Worm (Caenorhabditis elegans) whole organism, L4 larva: ENCODE results near the gene irld-36.

Experiments
- F10B5.3 ChIP-seq: sonication (generic microtip); optimal IDR thresholded peaks from 2 replicates; lab custom pipeline; 2016; ENCODE audit warnings: mild to moderate bottlenecking, missing genetic modification characterization, missing compliant biosample characterization
- R02D3.7 ChIP-seq: fragments of 150-350 bp; sonication (generic microtip); optimal IDR thresholded peaks from 3 replicates; lab custom pipeline; 2014; ENCODE audit warnings: missing biosample characterization, missing genetic modification characterization
- T26A8.4 ChIP-seq: fragments of 200-800 bp; sonication (Bioruptor generic); IDR thresholded peaks from 2 replicates; pipeline ENCODE4 v1.3.6; 2022; ENCODE audit warnings: missing genetic modification characterization, missing compliant biosample characterization
- Y48G9A.11 ChIP-seq: fragments of 200-800 bp; sonication (Bioruptor generic); IDR thresholded peaks from 2 replicates; pipeline ENCODE4 v1.3.6; 2022; ENCODE audit warnings: missing genetic modification reagents, missing genetic modification characterization, missing compliant biosample characterization
- Y75B8A.6 ChIP-seq: fragments of 200-800 bp; sonication (Bioruptor generic); IDR thresholded peaks from 2 replicates; pipeline ENCODE4 v1.3.6; 2022; ENCODE audit warnings: missing genetic modification reagents, missing genetic modification characterization, missing compliant biosample characterization
- aha-1 ChIP-seq: fragments of 150-350 bp; peaks from one replicate; lab custom pipeline; 2014; ENCODE audit warnings: missing biosample characterization, missing genetic modification characterization
- attf-4 ChIP-seq: sonication (generic microtip); optimal IDR thresholded peaks from 3 replicates; lab custom pipeline; 2017; ENCODE audit warnings: missing biosample characterization, missing genetic modification characterization
- ceh-82 ChIP-seq: sonication (generic microtip); optimal IDR thresholded peaks from 2 replicates; lab custom pipeline; 2017; ENCODE audit warnings: missing biosample characterization, missing genetic modification characterization
- ces-1 ChIP-seq: fragments of 150-350 bp; sonication (generic microtip); optimal IDR thresholded peaks from 4 replicates; lab custom pipeline; 2014; ENCODE audit warnings: missing biosample characterization, missing genetic modification reagents, missing genetic modification characterization
- dmd-8 ChIP-seq: fragments of 200-800 bp; sonication (Bioruptor generic); IDR thresholded peaks from 2 replicates; pipeline ENCODE4 v1.3.6; 2022; ENCODE audit warnings: missing genetic modification characterization, missing compliant biosample characterization
- dmd-9 ChIP-seq: fragments of 200-800 bp; sonication (Bioruptor generic); IDR thresholded peaks from 2 replicates; pipeline ENCODE4 v1.3.6; 2022; ENCODE audit warnings: missing genetic modification reagents, missing genetic modification characterization, missing compliant biosample characterization
- duxl-1 ChIP-seq: sonication (generic microtip); optimal IDR thresholded peaks from 2 replicates; lab custom pipeline; 2016; ENCODE audit warnings: mild to moderate bottlenecking, missing genetic modification characterization, moderate library complexity, missing compliant biosample characterization; ENCODE audit not compliant: poor library complexity
- egl-27 ChIP-seq: sonication (generic microtip); optimal IDR thresholded peaks from 3 replicates; lab custom pipeline; 2017; ENCODE audit warnings: missing biosample characterization, missing genetic modification reagents, missing genetic modification characterization
- egl-43 ChIP-seq: fragments of 200-800 bp; sonication (Bioruptor generic); IDR thresholded peaks from 2 replicates; pipeline ENCODE4 v1.3.6; 2022; ENCODE audit warnings: missing genetic modification reagents, missing genetic modification characterization, missing compliant biosample characterization
- fkh-10 ChIP-seq: fragments of 150-350 bp; optimal IDR thresholded peaks from 2 replicates; lab custom pipeline; 2014; ENCODE audit warnings: missing biosample characterization, missing genetic modification reagents, missing genetic modification characterization
- gei-8 ChIP-seq: fragments of 200-800 bp; sonication (Bioruptor generic); optimal IDR thresholded peaks from 2 replicates; lab custom pipeline; 2018; ENCODE audit warnings: mild to moderate bottlenecking, missing genetic modification characterization, missing compliant biosample characterization
- hif-1 ChIP-seq, 2 experiments: sonication (generic microtip); optimal IDR thresholded peaks; 2 replicates each; lab custom pipeline; 2016 to 2017; ENCODE audit warnings: missing compliant biosample characterization in 2 of 2, missing genetic modification characterization in 2 of 2, missing genetic modification reagents in 2 of 2, missing genotype in 2 of 2, mild to moderate bottlenecking in 1 of 2
- lin-38 ChIP-seq: fragments of 200-800 bp; sonication (Bioruptor generic); IDR thresholded peaks from 2 replicates; pipeline ENCODE4 v1.3.6; 2022; ENCODE audit warnings: missing genetic modification reagents, missing genetic modification characterization, missing compliant biosample characterization
- lin-39 ChIP-seq: fragments of 150-350 bp; optimal IDR thresholded peaks from 2 replicates; lab custom pipeline; 2014; ENCODE audit warnings: missing biosample characterization, missing genetic modification reagents, missing genetic modification characterization
- madf-9 ChIP-seq: fragments of 200-800 bp; sonication (Bioruptor generic); conservative IDR thresholded peaks from 2 replicates; pipeline ENCODE4 v1.3.6; 2022; ENCODE audit warnings: missing genetic modification reagents, missing genetic modification characterization, missing compliant biosample characterization
- mxl-2 ChIP-seq: fragments of 200-800 bp; sonication (Bioruptor generic); conservative IDR thresholded peaks from 2 replicates; pipeline ENCODE4 v1.3.6; 2022; ENCODE audit warnings: missing genetic modification reagents, missing genetic modification characterization, missing compliant biosample characterization
- nhr-10 ChIP-seq: fragments of 150-350 bp; optimal IDR thresholded peaks from 2 replicates; lab custom pipeline; 2014; ENCODE audit warnings: missing biosample characterization, missing genetic modification characterization
- nhr-102 ChIP-seq: sonication (generic microtip); optimal IDR thresholded peaks from 2 replicates; lab custom pipeline; 2016; ENCODE audit warnings: mild to moderate bottlenecking, missing genetic modification characterization, moderate library complexity, missing compliant biosample characterization
- nhr-25 ChIP-seq: sonication (generic microtip); optimal IDR thresholded peaks from 2 replicates; lab custom pipeline; 2017; ENCODE audit warnings: missing genetic modification characterization, mild to moderate bottlenecking, missing compliant biosample characterization, antibody characterized with exemption, moderate library complexity, borderline replicate concordance; ENCODE audit not compliant: insufficient read depth
- nhr-28 ChIP-seq: fragments of 150-350 bp; optimal IDR thresholded peaks from 2 replicates; lab custom pipeline; 2014; ENCODE audit warnings: missing biosample characterization, missing genetic modification characterization
- nhr-41 ChIP-seq: fragments of 200-800 bp; sonication (Bioruptor generic); IDR thresholded peaks from 2 replicates; pipeline ENCODE4 v1.3.6; 2022; ENCODE audit warnings: missing genetic modification reagents, missing genetic modification characterization, missing compliant biosample characterization
- nhr-48 ChIP-seq: sonication (generic microtip); optimal IDR thresholded peaks from 2 replicates; lab custom pipeline; 2016; ENCODE audit warnings: mild to moderate bottlenecking, missing genetic modification characterization, missing compliant biosample characterization
- nhr-6 ChIP-seq: fragments of 150-350 bp; optimal IDR thresholded peaks from 2 replicates; lab custom pipeline; 2014; ENCODE audit warnings: missing biosample characterization, missing genetic modification characterization
- sdz-12 ChIP-seq: fragments of 200-800 bp; sonication (Bioruptor generic); optimal IDR thresholded peaks from 2 replicates; lab custom pipeline; 2018; ENCODE audit warnings: mild to moderate bottlenecking, missing genetic modification characterization, missing compliant biosample characterization
- set-16 ChIP-seq: fragments of 200-800 bp; sonication (Bioruptor generic); IDR thresholded peaks from 2 replicates; pipeline ENCODE4 v1.3.6; 2022; ENCODE audit warnings: missing genetic modification reagents, missing genetic modification characterization, missing compliant biosample characterization
- skn-1 ChIP-seq: fragments of 150-350 bp; optimal IDR thresholded peaks from 2 replicates; lab custom pipeline; 2014; ENCODE audit warnings: missing biosample characterization, missing genetic modification characterization
- snpc-1.2 ChIP-seq: fragments of 200-800 bp; sonication (Bioruptor generic); IDR thresholded peaks from 2 replicates; pipeline ENCODE4 v1.3.6; 2022; ENCODE audit warnings: missing genetic modification reagents, missing genetic modification characterization, missing compliant biosample characterization
- snpc-4 ChIP-seq: fragments of 150-350 bp; optimal IDR thresholded peaks from 2 replicates; lab custom pipeline; 2014; ENCODE audit warnings: missing biosample characterization, missing genetic modification characterization
- spr-1 ChIP-seq: sonication (generic microtip); optimal IDR thresholded peaks from 2 replicates; lab custom pipeline; 2016; ENCODE audit warnings: mild to moderate bottlenecking, missing genetic modification characterization, missing compliant biosample characterization
- tag-97 ChIP-seq: fragments of 200-800 bp; sonication (Bioruptor generic); IDR thresholded peaks from 2 replicates; pipeline ENCODE4 v1.3.6; 2022; ENCODE audit warnings: missing genetic modification characterization, missing compliant biosample characterization
- unc-39 ChIP-seq: sonication (generic microtip); optimal IDR thresholded peaks from 2 replicates; lab custom pipeline; 2017; ENCODE audit warnings: missing biosample characterization, missing genetic modification characterization
- zag-1 ChIP-seq: fragments of 150-350 bp; optimal IDR thresholded peaks from 2 replicates; lab custom pipeline; 2014; ENCODE audit warnings: missing biosample characterization, missing genetic modification characterization
- zfp-3 ChIP-seq: fragments of 200-800 bp; sonication (Bioruptor generic); conservative IDR thresholded peaks from 2 replicates; pipeline ENCODE4 v1.3.6; 2022; ENCODE audit warnings: missing genetic modification reagents, missing genetic modification characterization, missing compliant biosample characterization
- zip-11 ChIP-seq: fragments of 200-800 bp; sonication (Bioruptor generic); IDR thresholded peaks from 2 replicates; pipeline ENCODE4 v1.3.6; 2022; ENCODE audit warnings: missing genetic modification characterization, missing compliant biosample characterization
- ztf-7 ChIP-seq: fragments of 150-350 bp; optimal IDR thresholded peaks from 2 replicates; lab custom pipeline; 2014; ENCODE audit warnings: missing biosample characterization, missing genetic modification characterization

Gene irld-36

DNA sequence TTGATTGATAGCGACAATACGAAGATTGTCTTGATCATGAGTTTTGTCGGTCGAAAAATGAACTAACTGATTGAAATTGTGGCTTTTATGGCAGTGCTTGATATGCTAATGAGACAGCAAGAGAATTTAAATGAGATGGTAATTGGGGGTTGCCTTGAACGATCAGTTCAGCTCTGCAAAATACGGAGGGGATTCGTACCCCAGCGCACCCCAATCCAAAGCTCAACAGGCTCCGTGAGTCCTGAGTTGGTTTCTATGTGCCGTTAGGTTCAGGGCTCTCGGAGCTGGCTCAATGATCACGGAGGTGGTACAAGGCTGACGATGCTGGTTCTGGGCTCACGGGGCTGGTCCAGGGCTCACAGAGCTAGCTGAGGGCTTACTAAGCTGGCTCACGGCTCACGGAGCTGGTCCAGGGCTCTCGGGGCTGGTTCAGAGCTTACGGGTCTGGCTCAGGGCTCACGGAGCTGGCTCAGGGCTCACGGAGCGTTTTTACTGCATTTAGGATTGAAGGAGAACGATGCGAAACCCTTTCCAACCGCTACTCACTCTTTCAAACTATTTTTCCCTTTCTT, 34.3 kb upstream of the irld-36 start, which contains the start of gene ZC204.6:
TSS of gene ZC204.6 (minus strand) at position 51 of the 572 bp plus-strand sequence.
- no peak for TF ChIP-seq lin-39
- TF ChIP-seq T26A8.4 (GFP tag; lab: Robert Waterston, UW), result no peak
- TF ChIP-seq nhr-102 (tag; lab: Kevin White, UChicago), result no peak
- no peak for TF ChIP-seq gei-8 (GFP tag; lab: Kevin White, UChicago)
- peak; percentile 42 for TF ChIP-seq aha-1 (tag; lab: Kevin White, UChicago)
- no peak for TF ChIP-seq ces-1 (GFP tag; lab: Kevin White, UChicago)
- TF ChIP-seq egl-43 (GFP tag; lab: Robert Waterston, UW), result 0 out of 2 replicates have a peak, but pooled peaks have one; percentile 27
- TF ChIP-seq set-16 (GFP tag; lab: Robert Waterston, UW), result peak; percentile 93
- TF ChIP-seq dmd-9 (GFP tag; lab: Robert Waterston, UW), result no peak
- TF ChIP-seq skn-1, result no peak
- no peak for TF ChIP-seq hif-1 (tag; optimal IDR thresholded peaks at IDR 0.05; lab: Kevin White, UChicago)

DNA sequence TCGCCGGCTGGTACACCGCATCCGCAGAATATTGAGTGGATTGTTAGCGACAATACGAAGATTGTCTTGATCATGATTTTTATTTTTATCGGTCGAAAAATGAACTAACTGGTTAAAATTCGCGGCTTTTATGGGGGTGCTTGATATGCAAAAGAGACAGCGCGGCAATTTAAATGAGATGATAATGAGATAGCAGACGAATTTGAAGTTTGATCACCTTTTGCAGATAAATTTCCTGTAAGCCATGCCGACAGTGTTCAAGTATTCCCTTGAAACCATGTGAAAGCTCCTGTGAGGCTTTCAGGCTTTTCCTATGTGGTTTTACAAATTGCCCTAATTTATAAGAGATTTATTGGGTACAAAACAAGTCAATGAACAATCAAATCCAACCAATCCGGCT, 33.0 kb upstream of the irld-36 start, which contains the start of gene ZC204.17:
TSS of gene ZC204.17 (minus strand) at position 101 of the 400 bp plus-strand sequence.
- TF ChIP-seq lin-39 (no peak), nhr-48 (no peak), R02D3.7 (tag; lab: Kevin White, UChicago) (no peak), spr-1 (tag; lab: Kevin White, UChicago) (no peak), zfp-3 (GFP tag; lab: Robert Waterston, UW) (no peak), nhr-6 (tag; lab: Kevin White, UChicago) (no peak), nhr-102 (tag; lab: Kevin White, UChicago) (no peak), tag-97 (no peak), ztf-7 (tag; lab: Kevin White, UChicago) (no peak), attf-4 (tag; lab: Kevin White, UChicago) (no peak), madf-9 (GFP tag; lab: Robert Waterston, UW) (no peak), duxl-1 (tag; lab: Kevin White, UChicago) (no peak)

DNA sequence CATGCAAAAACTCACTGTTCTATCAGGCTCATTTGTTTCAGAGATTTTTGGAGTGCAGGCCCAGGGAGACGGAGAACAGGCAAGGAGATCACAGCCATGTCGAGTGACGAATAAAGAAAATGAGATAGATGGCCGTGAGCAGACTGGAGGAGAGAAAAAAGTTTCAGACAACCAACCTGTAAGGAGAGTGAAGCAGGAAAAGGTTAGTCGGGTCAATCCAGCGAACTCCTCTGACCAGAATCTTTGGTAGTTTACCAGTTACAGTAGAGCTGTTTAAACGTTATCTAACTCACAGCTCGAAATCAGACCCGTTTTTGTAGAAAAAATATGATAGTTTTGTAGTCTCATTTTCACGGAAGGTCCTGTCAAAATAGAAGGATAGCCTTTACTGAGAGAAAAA, 30.4 kb upstream of the irld-36 start, which contains the start of gene fbxb-21:
TSS of gene fbxb-21 (minus strand) at position 101 of the 400 bp plus-strand sequence.
- TF ChIP-seq zag-1 (tag; lab: Kevin White, UChicago) (no peak), mxl-2 (no peak), ztf-7 (tag; lab: Kevin White, UChicago) (no peak), unc-39 (no peak), F10B5.3 (tag; lab: Kevin White, UChicago) (no peak), dmd-8 (GFP tag; lab: Robert Waterston, UW) (no peak), Y75B8A.6 (GFP tag; lab: Robert Waterston, UW) (no peak), nhr-10 (tag; lab: Kevin White, UChicago) (no peak), Y48G9A.11 (GFP tag; lab: Robert Waterston, UW) (no peak), ceh-82 (no peak), duxl-1 (tag; lab: Kevin White, UChicago) (no peak), nhr-48 (no peak), snpc-4 (tag; lab: Kevin White, UChicago) (no peak)

DNA sequence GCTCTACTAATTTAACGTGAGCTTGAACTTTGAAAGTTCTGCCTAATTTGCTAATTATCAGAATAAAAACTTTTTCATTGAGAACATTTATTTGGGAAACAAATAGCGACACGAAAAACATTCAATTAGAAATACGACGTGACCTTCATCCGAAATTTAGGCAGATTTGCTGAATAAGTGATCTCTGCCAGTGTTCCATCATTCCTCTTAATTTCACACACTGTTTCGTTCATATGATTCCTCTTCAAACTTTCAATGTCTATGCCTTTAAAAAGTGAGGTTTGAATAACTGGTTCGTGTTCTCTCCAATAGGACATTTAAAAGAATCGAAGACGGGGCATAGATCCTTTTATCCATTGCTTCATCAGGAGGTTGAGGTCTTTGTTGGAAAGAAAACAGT, 28.7 kb upstream of the irld-36 start, which contains the start of gene fbxb-20:
TSS of gene fbxb-20 (minus strand) at position 101 of the 400 bp plus-strand sequence.
- TF ChIP-seq nhr-25 (tag; lab: Kevin White, UChicago), result no peak

DNA sequence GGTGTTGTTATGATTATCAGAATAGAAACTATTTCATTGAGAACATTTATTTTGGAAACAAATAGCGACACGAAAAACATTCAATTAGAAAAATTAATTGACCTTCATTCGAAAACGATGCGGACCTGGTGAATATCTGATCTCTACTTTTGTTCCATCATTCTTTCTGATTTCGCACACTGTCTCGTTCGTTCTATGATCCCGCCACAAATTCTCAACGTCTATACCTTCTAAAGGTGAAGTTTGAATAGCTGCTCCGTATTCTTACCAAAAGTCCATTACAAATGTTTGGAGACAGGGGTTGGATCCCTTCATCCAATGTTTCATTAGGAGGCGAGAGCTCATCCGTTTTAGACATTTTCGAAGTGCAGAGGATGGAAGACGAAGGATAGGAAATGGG, 27.4 kb upstream of the irld-36 start, which contains the start of gene fbxb-16:
TSS of gene fbxb-16 (minus strand) at position 101 of the 400 bp plus-strand sequence.
- TF ChIP-seq nhr-28 (tag; lab: Kevin White, UChicago), result no peak
- no peak for TF ChIP-seq snpc-1.2
- TF ChIP-seq sdz-12, result no peak
- no peak for TF ChIP-seq zip-11 (GFP tag; lab: Robert Waterston, UW)
- TF ChIP-seq fkh-10 (GFP tag; lab: Kevin White, UChicago), result no peak
- no peak for TF ChIP-seq hif-1 (tag; optimal IDR thresholded peaks at IDR 0.05; lab: Kevin White, UChicago)
- no peak for TF ChIP-seq dmd-9 (GFP tag; lab: Robert Waterston, UW)
- no peak for TF ChIP-seq egl-27 (tag; lab: Kevin White, UChicago)
- no peak for TF ChIP-seq lin-38 (GFP tag; lab: Robert Waterston, UW)
- TF ChIP-seq nhr-41 (GFP tag; lab: Robert Waterston, UW), result no peak
